Fruit fly (Drosophila melanogaster) whole organism, embryonic: ENCODE measurements around the gene CG2685.

Experiments
- Adf1 ChIP-seq: fragments of 200-800 bp; sonication (Bioruptor generic); IDR thresholded peaks from 2 replicates; pipeline ENCODE4 v1.3.6; 2022; ENCODE audit warnings: missing biosample characterization, missing genetic modification characterization
- B-H1 ChIP-seq: fragments of 200-800 bp; sonication (Bioruptor generic); IDR thresholded peaks from 3 replicates; pipeline ENCODE4 v1.3.6; 2022; ENCODE audit warnings: missing biosample characterization, missing genetic modification characterization
- CG1024 ChIP-seq: fragments of 200-800 bp; sonication (Bioruptor generic); IDR thresholded peaks from 2 replicates; pipeline ENCODE4 v1.3.6; 2022; ENCODE audit warnings: missing biosample characterization, missing genetic modification characterization
- CG10267 ChIP-seq: fragments of 200-800 bp; sonication (Bioruptor generic); optimal IDR thresholded peaks from 2 replicates; lab custom pipeline; 2018; ENCODE audit warnings: missing biosample characterization, mild to moderate bottlenecking, missing genetic modification characterization, moderate library complexity
- CG11093 ChIP-seq: fragments of 200-800 bp; sonication (Bioruptor generic); IDR thresholded peaks from 3 replicates; pipeline ENCODE4 v1.3.6; 2022; ENCODE audit warnings: missing biosample characterization, missing genetic modification characterization
- CG11247 ChIP-seq: fragments of 200-800 bp; sonication (Bioruptor generic); IDR thresholded peaks from 2 replicates; pipeline ENCODE4 v1.3.6; 2022; ENCODE audit warnings: missing biosample characterization, missing genetic modification characterization
- CG12071 ChIP-seq: fragments of 200-800 bp; sonication (Bioruptor generic); optimal IDR thresholded peaks from 3 replicates; lab custom pipeline; 2018; ENCODE audit warnings: missing biosample characterization, mild to moderate bottlenecking, missing genetic modification characterization
- CG12659 ChIP-seq: fragments of 200-800 bp; sonication (Bioruptor generic); optimal IDR thresholded peaks from 3 replicates; lab custom pipeline; 2017; ENCODE audit warnings: mild to moderate bottlenecking, missing biosample characterization, missing genetic modification reagents, missing genetic modification characterization
- CG15073 ChIP-seq: fragments of 200-800 bp; sonication (Bioruptor generic); optimal IDR thresholded peaks from 2 replicates; lab custom pipeline; 2016; ENCODE audit warnings: missing biosample characterization, missing genetic modification characterization
- CG15696 ChIP-seq: fragments of 200-800 bp; sonication (Bioruptor generic); optimal IDR thresholded peaks from 2 replicates; lab custom pipeline; 2019; ENCODE audit warnings: missing biosample characterization, mild to moderate bottlenecking, missing genetic modification characterization, moderate library complexity
- CG16813 ChIP-seq: fragments of 200-800 bp; sonication (Bioruptor generic); IDR thresholded peaks from 3 replicates; pipeline ENCODE4 v1.3.6; 2022; ENCODE audit warnings: missing biosample characterization, missing genetic modification characterization; ENCODE audit not compliant: partially characterized antibody
- CG16815 ChIP-seq: fragments of 200-800 bp; sonication (Bioruptor generic); optimal IDR thresholded peaks from 3 replicates; lab custom pipeline; 2017; ENCODE audit warnings: missing biosample characterization, mild to moderate bottlenecking, missing genetic modification characterization
- CG18011 ChIP-seq: fragments of 200-800 bp; sonication (Bioruptor generic); optimal IDR thresholded peaks from 2 replicates; lab custom pipeline; 2017; ENCODE audit warnings: missing biosample characterization, missing genetic modification characterization, mild to moderate bottlenecking, moderate library complexity, missing genotype
- CG2875 ChIP-seq: fragments of 200-800 bp; sonication (Bioruptor generic); optimal IDR thresholded peaks from 2 replicates; lab custom pipeline; 2017; ENCODE audit warnings: missing biosample characterization, mild to moderate bottlenecking, missing genetic modification characterization, missing genetic modification reagents
- CG31388 ChIP-seq: fragments of 200-800 bp; sonication (Bioruptor generic); optimal IDR thresholded peaks from 2 replicates; lab custom pipeline; 2016; ENCODE audit warnings: missing biosample characterization, missing genetic modification characterization
- CG31441 ChIP-seq: fragments of 200-800 bp; sonication (Bioruptor generic); IDR thresholded peaks from 2 replicates; pipeline ENCODE4 v1.3.6; 2022; ENCODE audit warnings: missing biosample characterization, missing genetic modification characterization
- CG4424 ChIP-seq: fragments of 200-800 bp; sonication (Bioruptor generic); optimal IDR thresholded peaks from 3 replicates; lab custom pipeline; 2016; ENCODE audit warnings: missing biosample characterization, missing genetic modification characterization
- CG9727 ChIP-seq: fragments of 200-800 bp; sonication (Bioruptor generic); optimal IDR thresholded peaks from 3 replicates; lab custom pipeline; 2017; ENCODE audit warnings: missing biosample characterization, mild to moderate bottlenecking, missing genetic modification characterization
- CoRest ChIP-seq: fragments of 200-800 bp; sonication (Bioruptor generic); optimal IDR thresholded peaks from 3 replicates; lab custom pipeline; 2018; ENCODE audit warnings: missing biosample characterization, mild to moderate bottlenecking, missing genetic modification characterization, moderate library complexity
- Dek ChIP-seq: fragments of 200-800 bp; sonication (Bioruptor generic); optimal IDR thresholded peaks from 3 replicates; lab custom pipeline; 2019; ENCODE audit warnings: missing biosample characterization, mild to moderate bottlenecking, missing genetic modification characterization, moderate library complexity
- Doc3 ChIP-seq: fragments of 200-800 bp; sonication (Bioruptor generic); IDR thresholded peaks from 3 replicates; pipeline ENCODE4 v1.3.6; 2022; ENCODE audit warnings: missing biosample characterization, missing genetic modification characterization; ENCODE audit not compliant: partially characterized antibody
- Dref ChIP-seq: fragments of 200-800 bp; sonication (Bioruptor generic); IDR thresholded peaks from 2 replicates; pipeline ENCODE4 v1.3.6; 2022; ENCODE audit warnings: missing biosample characterization, missing genetic modification characterization
- Ets65A ChIP-seq: fragments of 200-800 bp; sonication (Bioruptor generic); peaks from one replicate; lab custom pipeline; 2016; ENCODE audit warnings: missing biosample characterization, missing genetic modification characterization
- Ets97D ChIP-seq: fragments of 200-800 bp; sonication (Bioruptor generic); optimal IDR thresholded peaks from 3 replicates; lab custom pipeline; 2016; ENCODE audit warnings: missing biosample characterization, missing genetic modification characterization
- Hr51 ChIP-seq, 2 experiments: fragments of 200-800 bp; sonication (Bioruptor generic); optimal IDR thresholded peaks; 2 replicates in 1 of 2; 3 replicates in 1 of 2; lab custom pipeline; 2016 to 2018; ENCODE audit warnings: missing biosample characterization in 2 of 2, missing genetic modification characterization in 2 of 2, mild to moderate bottlenecking in 1 of 2, moderate library complexity in 1 of 2
- Jarid2 ChIP-seq: fragments of 200-800 bp; sonication (Bioruptor generic); optimal IDR thresholded peaks from 3 replicates; lab custom pipeline; 2017; ENCODE audit warnings: mild to moderate bottlenecking, missing biosample characterization, missing genetic modification reagents, missing genetic modification characterization
- Kr ChIP-seq: fragments of 200-800 bp; sonication (Bioruptor generic); optimal IDR thresholded peaks from 2 replicates; lab custom pipeline; 2017; ENCODE audit warnings: missing biosample characterization, mild to moderate bottlenecking, missing genetic modification characterization
- MESR4 ChIP-seq: fragments of 200-800 bp; sonication (Bioruptor generic); optimal IDR thresholded peaks from 2 replicates; lab custom pipeline; 2018; ENCODE audit warnings: missing biosample characterization, mild to moderate bottlenecking, missing genetic modification characterization, moderate library complexity
- Med ChIP-seq: fragments of 200-800 bp; sonication (Bioruptor generic); peaks from one replicate; lab custom pipeline; 2016; ENCODE audit warnings: missing biosample characterization, missing genetic modification characterization, mild to moderate bottlenecking, inconsistent platforms, moderate library complexity
- Meics ChIP-seq: fragments of 200-800 bp; sonication (Bioruptor generic); optimal IDR thresholded peaks from 2 replicates; lab custom pipeline; 2017; ENCODE audit warnings: missing biosample characterization, mild to moderate bottlenecking, missing genetic modification characterization
- Myb ChIP-seq: fragments of 200-800 bp; sonication (Bioruptor generic); optimal IDR thresholded peaks from 2 replicates; lab custom pipeline; 2016; ENCODE audit warnings: missing biosample characterization, missing genetic modification characterization
- NC2β ChIP-seq: fragments of 200-800 bp; sonication (Bioruptor generic); optimal IDR thresholded peaks from 2 replicates; lab custom pipeline; 2016; ENCODE audit warnings: missing biosample characterization, missing genetic modification characterization
- Nf-YC ChIP-seq: fragments of 200-800 bp; optimal IDR thresholded peaks from 3 replicates; lab custom pipeline; 2019; ENCODE audit warnings: missing biosample characterization, mild to moderate bottlenecking, missing genetic modification characterization, moderate library complexity
- Opbp ChIP-seq: fragments of 200-800 bp; sonication (Bioruptor generic); IDR thresholded peaks from 3 replicates; pipeline ENCODE4 v1.3.6; 2022; ENCODE audit warnings: missing biosample characterization, missing genetic modification characterization; ENCODE audit not compliant: partially characterized antibody
- Rfx ChIP-seq: fragments of 200-800 bp; sonication (Bioruptor generic); IDR thresholded peaks from 2 replicates; pipeline ENCODE4 v1.3.6; 2022; ENCODE audit warnings: missing biosample characterization, missing genetic modification characterization
- Sry-β ChIP-seq: fragments of 200-800 bp; sonication (Bioruptor generic); optimal IDR thresholded peaks from 2 replicates; lab custom pipeline; 2018; ENCODE audit warnings: missing biosample characterization, mild to moderate bottlenecking, missing genetic modification characterization, moderate library complexity
- ato ChIP-seq: fragments of 200-800 bp; sonication (Bioruptor generic); IDR thresholded peaks from 2 replicates; pipeline ENCODE4 v1.3.6; 2022; ENCODE audit warnings: missing biosample characterization, missing genetic modification characterization; ENCODE audit not compliant: partially characterized antibody
- bbx ChIP-seq: fragments of 200-800 bp; sonication (Bioruptor generic); IDR thresholded peaks from 2 replicates; pipeline ENCODE4 v1.3.6; 2022; ENCODE audit warnings: missing biosample characterization, missing genetic modification characterization; ENCODE audit not compliant: partially characterized antibody
- ci ChIP-seq: fragments of 200-800 bp; sonication (Bioruptor generic); IDR thresholded peaks from 3 replicates; pipeline ENCODE4 v1.3.6; 2022; ENCODE audit warnings: missing biosample characterization, missing genetic modification characterization
- da ChIP-seq: fragments of 200-800 bp; sonication (Bioruptor generic); optimal IDR thresholded peaks from 2 replicates; lab custom pipeline; 2016; ENCODE audit warnings: missing biosample characterization, missing genetic modification characterization
- fd96Cb ChIP-seq: fragments of 200-800 bp; sonication (Bioruptor generic); optimal IDR thresholded peaks from 2 replicates; lab custom pipeline; 2018; ENCODE audit warnings: missing biosample characterization, mild to moderate bottlenecking, missing genetic modification characterization, moderate library complexity
- ftz-f1 ChIP-seq: fragments of 200-800 bp; sonication (Bioruptor generic); optimal IDR thresholded peaks from 2 replicates; lab custom pipeline; 2016; ENCODE audit warnings: missing biosample characterization, missing genetic modification characterization
- gt ChIP-seq: fragments of 200-800 bp; sonication (Bioruptor generic); IDR thresholded peaks from 2 replicates; pipeline ENCODE4 v1.3.6; 2022; ENCODE audit warnings: missing biosample characterization, missing genetic modification characterization
- kay ChIP-seq: fragments of 200-800 bp; sonication (Bioruptor generic); optimal IDR thresholded peaks from 2 replicates; lab custom pipeline; 2016; ENCODE audit warnings: missing biosample characterization, missing genetic modification characterization
- lov ChIP-seq, 2 experiments: fragments of 200-800 bp in 1 of 2; fragments of >200 bp in 1 of 2; sonication (Bioruptor generic) in 1 of 2; IDR thresholded peaks in 1 of 2; optimal IDR thresholded peaks in 1 of 2; 2 replicates in 1 of 2; 3 replicates in 1 of 2; pipeline versions ENCODE4 v1.3.6 to Lab custom; 2017 to 2022; ENCODE audit warnings: missing biosample characterization in 1 of 2, missing genetic modification characterization in 1 of 2
- pfk ChIP-seq: fragments of 200-800 bp; sonication (Bioruptor generic); optimal IDR thresholded peaks from 2 replicates; lab custom pipeline; 2018; ENCODE audit warnings: missing biosample characterization, mild to moderate bottlenecking, missing genetic modification characterization, moderate library complexity
- pum ChIP-seq: fragments of 200-800 bp; sonication (Bioruptor generic); optimal IDR thresholded peaks from 2 replicates; lab custom pipeline; 2016; ENCODE audit warnings: missing biosample characterization, missing genetic modification characterization
- pzg ChIP-seq: fragments of 200-800 bp; sonication (Bioruptor generic); optimal IDR thresholded peaks from 3 replicates; lab custom pipeline; 2018; ENCODE audit warnings: missing biosample characterization, mild to moderate bottlenecking, missing genetic modification characterization, moderate library complexity
- ro ChIP-seq: fragments of 200-800 bp; sonication (Bioruptor generic); IDR thresholded peaks from 2 replicates; pipeline ENCODE4 v1.3.6; 2022; ENCODE audit warnings: missing biosample characterization, missing genetic modification characterization
- tna ChIP-seq: fragments of 200-800 bp; sonication (Bioruptor generic); IDR thresholded peaks from 2 replicates; pipeline ENCODE4 v1.3.6; 2022; ENCODE audit warnings: missing biosample characterization, missing genetic modification characterization; ENCODE audit not compliant: partially characterized antibody
- usp ChIP-seq: fragments of >200 bp; optimal IDR thresholded peaks from 2 replicates; lab custom pipeline; 2017; ENCODE audit warnings: missing biosample characterization, missing genetic modification characterization

CG2685 gene

DNA sequence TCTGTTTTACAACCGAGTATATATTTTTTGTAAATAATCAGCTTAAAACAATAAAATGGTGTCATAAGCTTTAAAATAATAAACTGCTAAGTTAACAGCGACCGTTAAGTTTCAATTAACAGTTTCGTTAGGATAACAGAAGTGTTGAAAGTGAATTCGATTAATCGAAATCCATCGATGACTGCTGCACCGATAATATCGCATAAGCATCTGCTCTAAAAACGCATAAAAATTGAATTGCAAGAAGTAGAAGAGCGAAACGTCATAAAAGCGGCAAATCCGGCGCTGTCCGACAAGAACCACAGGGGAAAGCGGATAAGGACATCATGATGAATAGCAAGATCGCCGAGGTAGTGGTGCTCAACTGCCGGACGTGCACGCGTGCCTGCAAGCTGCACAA, 13.7 kb upstream of the CG2685 start, which contains the start of gene dwg (continued):
- TF ChIP-seq CG1024 (GFP tag; lab: Robert Waterston, UW) (no peak), NC2β (GFP tag; lab: Kevin White, UChicago) (no peak), CG31388 (no peak), CG11093 (GFP tag; lab: Robert Waterston, UW) (no peak), Doc3 (peak; percentile 79), lov (optimal IDR thresholded peaks at IDR 0.05; lab: Kevin White, UChicago) (no peak), lov (GFP tag; IDR thresholded peaks at IDR 0.05; lab: Robert Waterston, UW) (no peak), Kr (GFP tag; lab: Kevin White, UChicago) (no peak), pum (GFP tag; lab: Kevin White, UChicago) (no peak), CG9727 (GFP tag; lab: Kevin White, UChicago) (no peak), CG31441 (GFP tag; lab: Robert Waterston, UW) (no peak), CG12659 (GFP tag; lab: Kevin White, UChicago) (no peak), ci (GFP tag; lab: Robert Waterston, UW) (no peak), Myb (GFP tag; lab: Kevin White, UChicago) (peak; percentile 77), CG2875 (GFP tag; lab: Kevin White, UChicago) (no peak), CG15073 (GFP tag; lab: Kevin White, UChicago) (no peak), MESR4 (GFP tag; lab: Kevin White, UChicago) (peak; percentile 66), B-H1 (GFP tag; lab: Robert Waterston, UW) (no peak), Meics (GFP tag; lab: Kevin White, UChicago) (no peak), Nf-YC (tag; lab: Kevin White, UChicago) (no peak), Dek (tag; lab: Kevin White, UChicago) (no peak), CG18011 (GFP tag; lab: Kevin White, UChicago) (no peak), usp (GFP tag; lab: Kevin White, UChicago) (no peak), Med (GFP tag; lab: Kevin White, UChicago) (no peak), CoRest (tag; lab: Kevin White, UChicago) (no peak), Adf1 (GFP tag; lab: Robert Waterston, UW) (no peak), ftz-f1 (GFP tag; lab: Kevin White, UChicago) (no peak), CG16815 (GFP tag; lab: Kevin White, UChicago) (no peak), Dref (GFP tag; lab: Robert Waterston, UW) (peak; percentile 76), ato (peak; percentile 68), ro (GFP tag; lab: Robert Waterston, UW) (no peak), tna (GFP tag; lab: Robert Waterston, UW) (peak; percentile 62), pzg (GFP tag; lab: Kevin White, UChicago) (peak; percentile 53), da (GFP tag; lab: Kevin White, UChicago) (no peak), pfk (no peak), CG12071 (GFP tag; lab: Kevin White, UChicago) (no peak), kay (GFP tag; lab: Kevin White, UChicago) (no peak), Jarid2 (GFP tag; lab: Kevin White, UChicago) (no peak), Sry-β (GFP tag; lab: Kevin White, UChicago) (peak; percentile 4), bbx (peak; percentile 90), Ets65A (GFP tag; lab: Kevin White, UChicago) (no peak), Opbp (GFP tag; lab: Robert Waterston, UW) (peak; percentile 82; the same call in 2 of the 3 replicates), CG4424 (GFP tag; lab: Kevin White, UChicago) (no peak), CG15696 (tag; lab: Kevin White, UChicago) (no peak), Hr51 (GFP tag; optimal IDR thresholded peaks at IDR 0.05; lab: Kevin White, UChicago) (no peak), gt (no peak), CG11247 (no peak), fd96Cb (no peak), CG10267 (tag; lab: Kevin White, UChicago) (peak; percentile 36), Ets97D (GFP tag; lab: Kevin White, UChicago) (no peak), CG16813 (peak; percentile 72), Rfx (GFP tag; lab: Robert Waterston, UW) (no peak)
